Fruit fly (Drosophila melanogaster) whole organism, embryonic: ENCODE results near the gene trbd.

Experiments
- Awh ChIP-seq: fragments of 200-800 bp; sonication (Bioruptor generic); IDR thresholded peaks from 2 replicates; pipeline ENCODE4, ENCODE4 v1.3.6; 2022; ENCODE audit warnings: missing biosample characterization, missing genetic modification characterization
- B-H1 ChIP-seq: fragments of 200-800 bp; sonication (Bioruptor generic); IDR thresholded peaks from 3 replicates; pipeline ENCODE4 v1.3.6; 2022; ENCODE audit warnings: missing biosample characterization, missing genetic modification characterization
- CG10462 ChIP-seq: fragments of 200-800 bp; sonication (Bioruptor generic); optimal IDR thresholded peaks from 2 replicates; lab custom pipeline; 2016; ENCODE audit warnings: missing biosample characterization, missing genetic modification characterization
- CG10979 ChIP-seq: fragments of 200-800 bp; sonication (Bioruptor generic); optimal IDR thresholded peaks from 2 replicates; lab custom pipeline; 2018; ENCODE audit warnings: missing biosample characterization, mild to moderate bottlenecking, missing genetic modification characterization, moderate library complexity
- CG11456 ChIP-seq: fragments of 200-800 bp; sonication (Bioruptor generic); IDR thresholded peaks from 3 replicates; pipeline ENCODE4 v1.3.6; 2022; ENCODE audit warnings: missing biosample characterization, missing genetic modification characterization
- CG12744 ChIP-seq: fragments of 200-800 bp; sonication (Bioruptor generic); optimal IDR thresholded peaks from 2 replicates; lab custom pipeline; 2016; ENCODE audit warnings: missing biosample characterization, missing genetic modification characterization
- CG13287 ChIP-seq: fragments of 200-800 bp; sonication (Bioruptor generic); IDR thresholded peaks from 2 replicates; pipeline ENCODE4 v1.3.6; 2022; ENCODE audit warnings: missing biosample characterization, missing genetic modification characterization; ENCODE audit not compliant: partially characterized antibody
- CG13296 ChIP-seq: fragments of 200-800 bp; sonication (Bioruptor generic); optimal IDR thresholded peaks from 3 replicates; lab custom pipeline; 2018; ENCODE audit warnings: missing biosample characterization, mild to moderate bottlenecking, missing genetic modification characterization
- CG13424 ChIP-seq: fragments of 200-800 bp; sonication (Bioruptor generic); optimal IDR thresholded peaks from 2 replicates; lab custom pipeline; 2019; ENCODE audit warnings: missing biosample characterization, mild to moderate bottlenecking, missing genetic modification characterization, moderate library complexity
- CG13624 ChIP-seq: fragments of 200-800 bp; sonication (Bioruptor generic); optimal IDR thresholded peaks from 2 replicates; lab custom pipeline; 2016; ENCODE audit warnings: missing biosample characterization, missing genetic modification characterization
- CG14710 ChIP-seq: fragments of 200-800 bp; sonication (Bioruptor generic); optimal IDR thresholded peaks from 3 replicates; lab custom pipeline; 2019; ENCODE audit warnings: missing biosample characterization, mild to moderate bottlenecking, missing genetic modification characterization, moderate library complexity
- CG18764 ChIP-seq: fragments of 200-800 bp; sonication (Bioruptor generic); optimal IDR thresholded peaks from 3 replicates; lab custom pipeline; 2016; ENCODE audit warnings: missing biosample characterization, missing genetic modification characterization
- CG2199 ChIP-seq: fragments of 200-800 bp; sonication (Bioruptor generic); IDR thresholded peaks from 3 replicates; pipeline ENCODE4 v1.3.6; 2022; ENCODE audit warnings: missing biosample characterization, missing genetic modification characterization
- CG30020 ChIP-seq: fragments of 200-800 bp; optimal IDR thresholded peaks from 2 replicates; lab custom pipeline; 2019; ENCODE audit warnings: missing biosample characterization, mild to moderate bottlenecking, missing genetic modification characterization, moderate library complexity
- CG6791 ChIP-seq: fragments of 200-800 bp; sonication (Bioruptor generic); IDR thresholded peaks from 3 replicates; pipeline ENCODE4 v1.3.6; 2022; ENCODE audit warnings: missing biosample characterization, missing genetic modification characterization; ENCODE audit not compliant: partially characterized antibody
- CG8359 ChIP-seq: fragments of 200-800 bp; sonication (Bioruptor generic); optimal IDR thresholded peaks from 2 replicates; lab custom pipeline; 2017; ENCODE audit warnings: missing biosample characterization, mild to moderate bottlenecking, missing genetic modification characterization, borderline replicate concordance
- CG9727 ChIP-seq: fragments of 200-800 bp; sonication (Bioruptor generic); optimal IDR thresholded peaks from 3 replicates; lab custom pipeline; 2017; ENCODE audit warnings: missing biosample characterization, mild to moderate bottlenecking, missing genetic modification characterization
- CTCF ChIP-seq: fragments of 200-800 bp; sonication (Bioruptor generic); optimal IDR thresholded peaks from 2 replicates; lab custom pipeline; 2017; ENCODE audit warnings: missing biosample characterization, mild to moderate bottlenecking, missing genetic modification characterization, moderate library complexity
- Dp ChIP-seq: fragments of 200-800 bp; sonication (Bioruptor generic); optimal IDR thresholded peaks from 2 replicates; lab custom pipeline; 2018; ENCODE audit warnings: missing biosample characterization, mild to moderate bottlenecking, missing genetic modification characterization, moderate library complexity
- Elba2 ChIP-seq: fragments of 200-800 bp; sonication (Bioruptor generic); optimal IDR thresholded peaks from 3 replicates; lab custom pipeline; 2016; ENCODE audit warnings: missing biosample characterization, missing genetic modification characterization
- Ets97D ChIP-seq: fragments of 200-800 bp; sonication (Bioruptor generic); optimal IDR thresholded peaks from 3 replicates; lab custom pipeline; 2016; ENCODE audit warnings: missing biosample characterization, missing genetic modification characterization
- H15 ChIP-seq: fragments of 200-800 bp; sonication (Bioruptor generic); IDR thresholded peaks from 3 replicates; pipeline ENCODE4 v1.3.6; 2022; ENCODE audit warnings: missing biosample characterization, missing genetic modification characterization
- Hand ChIP-seq: fragments of 200-800 bp; sonication (Bioruptor generic); optimal IDR thresholded peaks from 2 replicates; lab custom pipeline; 2017; ENCODE audit warnings: mild to moderate bottlenecking, missing biosample characterization, missing genetic modification reagents, missing genetic modification characterization
- Med ChIP-seq: fragments of 200-800 bp; sonication (Bioruptor generic); peaks from one replicate; lab custom pipeline; 2016; ENCODE audit warnings: missing biosample characterization, missing genetic modification characterization, mild to moderate bottlenecking, inconsistent platforms, moderate library complexity
- PHDP ChIP-seq: fragments of 200-800 bp; sonication (Bioruptor generic); optimal IDR thresholded peaks from 3 replicates; lab custom pipeline; 2018; ENCODE audit warnings: missing biosample characterization, mild to moderate bottlenecking, missing genetic modification characterization, moderate library complexity
- Poxn ChIP-seq: fragments of 200-800 bp; sonication (Bioruptor generic); IDR thresholded peaks from 2 replicates; pipeline ENCODE4 v1.3.6; 2022; ENCODE audit warnings: missing biosample characterization, missing genetic modification characterization
- ab ChIP-seq: fragments of 200-800 bp; sonication (Bioruptor generic); optimal IDR thresholded peaks from 2 replicates; lab custom pipeline; 2016; ENCODE audit warnings: missing biosample characterization, missing genetic modification characterization
- ash1 ChIP-seq: fragments of 200-800 bp; sonication (Bioruptor generic); optimal IDR thresholded peaks from 2 replicates; lab custom pipeline; 2018; ENCODE audit warnings: missing biosample characterization, mild to moderate bottlenecking, missing genetic modification characterization
- cg ChIP-seq: fragments of 200-800 bp; sonication (Bioruptor generic); optimal IDR thresholded peaks from 3 replicates; lab custom pipeline; 2019; ENCODE audit warnings: missing biosample characterization, mild to moderate bottlenecking, missing genetic modification characterization, moderate library complexity
- dmrt99B ChIP-seq: fragments of 200-800 bp; sonication (Bioruptor generic); optimal IDR thresholded peaks from 2 replicates; lab custom pipeline; 2018; ENCODE audit warnings: missing biosample characterization, mild to moderate bottlenecking, missing genetic modification characterization, moderate library complexity
- ewg ChIP-seq: fragments of 200-800 bp; sonication (Bioruptor generic); optimal IDR thresholded peaks from 3 replicates; lab custom pipeline; 2017; ENCODE audit warnings: mild to moderate bottlenecking, missing biosample characterization, missing genetic modification reagents, missing genetic modification characterization
- fd102C ChIP-seq: fragments of 200-800 bp; sonication (Bioruptor generic); optimal IDR thresholded peaks from 2 replicates; lab custom pipeline; 2018; ENCODE audit warnings: missing biosample characterization, mild to moderate bottlenecking, missing genetic modification characterization, moderate library complexity
- gem ChIP-seq: fragments of 200-800 bp; sonication (Bioruptor generic); optimal IDR thresholded peaks from 2 replicates; lab custom pipeline; 2019; ENCODE audit warnings: missing biosample characterization, mild to moderate bottlenecking, missing genetic modification characterization, moderate library complexity
- gsb-n ChIP-seq: fragments of 200-800 bp; sonication (Bioruptor generic); optimal IDR thresholded peaks from 3 replicates; lab custom pipeline; 2018; ENCODE audit warnings: missing biosample characterization, mild to moderate bottlenecking, missing genetic modification characterization
- ind ChIP-seq: fragments of 200-800 bp; sonication (Bioruptor generic); optimal IDR thresholded peaks from 3 replicates; lab custom pipeline; 2016; ENCODE audit warnings: missing biosample characterization, missing genetic modification characterization
- mld ChIP-seq: fragments of 200-800 bp; sonication (Bioruptor generic); IDR thresholded peaks from 3 replicates; pipeline ENCODE4 v1.3.6; 2022; ENCODE audit warnings: missing biosample characterization, missing genetic modification characterization; ENCODE audit not compliant: partially characterized antibody
- pfk ChIP-seq: fragments of 200-800 bp; sonication (Bioruptor generic); optimal IDR thresholded peaks from 2 replicates; lab custom pipeline; 2018; ENCODE audit warnings: missing biosample characterization, mild to moderate bottlenecking, missing genetic modification characterization, moderate library complexity
- phol ChIP-seq: fragments of 200-800 bp; sonication (Bioruptor generic); optimal IDR thresholded peaks from 3 replicates; lab custom pipeline; 2018; ENCODE audit warnings: missing biosample characterization, mild to moderate bottlenecking, missing genetic modification characterization, moderate library complexity
- ro ChIP-seq: fragments of 200-800 bp; sonication (Bioruptor generic); IDR thresholded peaks from 2 replicates; pipeline ENCODE4 v1.3.6; 2022; ENCODE audit warnings: missing biosample characterization, missing genetic modification characterization
- sens ChIP-seq: fragments of 200-800 bp; sonication (Bioruptor generic); peaks from one replicate; lab custom pipeline; 2016; ENCODE audit warnings: missing biosample characterization, missing genetic modification characterization
- seq ChIP-seq: fragments of 200-800 bp; sonication (Bioruptor generic); IDR thresholded peaks from 2 replicates; pipeline ENCODE4 v1.3.6; 2022; ENCODE audit warnings: missing biosample characterization, missing genetic modification characterization
- sug ChIP-seq: fragments of 200-800 bp; optimal IDR thresholded peaks from 2 replicates; lab custom pipeline; 2019; ENCODE audit warnings: missing biosample characterization, mild to moderate bottlenecking, missing genetic modification characterization, moderate library complexity
- twi ChIP-seq: fragments of 200-800 bp; optimal IDR thresholded peaks from 2 replicates; lab custom pipeline; 2019; ENCODE audit warnings: missing biosample characterization, mild to moderate bottlenecking, missing genetic modification characterization, moderate library complexity
- vnd ChIP-seq: fragments of 200-800 bp; sonication (Bioruptor generic); IDR thresholded peaks from 3 replicates; pipeline ENCODE4 v1.3.6; 2022; ENCODE audit warnings: missing biosample characterization, missing genetic modification characterization; ENCODE audit not compliant: partially characterized antibody

Gene trbd

DNA sequence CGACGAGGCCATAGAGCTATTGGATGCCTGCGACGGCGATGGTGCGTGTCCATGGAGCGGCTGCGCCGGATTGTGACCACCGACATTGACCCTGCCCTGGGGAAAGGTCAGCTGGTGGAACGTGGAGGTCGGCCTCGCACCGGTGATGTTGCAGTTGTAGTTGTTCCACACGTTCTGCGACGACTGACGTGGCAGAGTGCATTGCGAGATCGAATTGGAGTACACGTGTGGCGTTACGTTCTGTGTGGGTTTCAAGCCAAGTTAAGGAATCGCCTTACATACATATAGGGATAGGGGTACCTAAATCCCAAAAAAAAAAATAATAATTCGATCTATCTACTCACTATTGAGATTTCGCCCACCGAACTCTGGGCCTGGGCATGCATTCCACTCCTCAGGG is 24.3 kb upstream of the trbd start:
- TF ChIP-seq CG11456 (GFP tag; lab: Robert Waterston, UW): no peak
- peak; percentile 26 for TF ChIP-seq sens (GFP tag; lab: Kevin White, UChicago)
- TF ChIP-seq dmrt99B (tag; lab: Kevin White, UChicago): no peak
- TF ChIP-seq Med: peak; percentile 58

dm6 chr3R:9733150-9733549 is 22.3 kb upstream of the trbd start, which contains the start of gene alphaTub85E:
TSS of gene alphaTub85E (minus strand) at chr3R:9733250.
- TF ChIP-seq CG2199 (GFP tag; lab: Robert Waterston, UW) (0 out of 3 replicates have a peak, but pooled peaks have one; percentile 45), Med (peak; percentile 50), twi (tag; lab: Kevin White, UChicago) (peak; percentile 20), ro (GFP tag; lab: Robert Waterston, UW) (no peak)

DNA sequence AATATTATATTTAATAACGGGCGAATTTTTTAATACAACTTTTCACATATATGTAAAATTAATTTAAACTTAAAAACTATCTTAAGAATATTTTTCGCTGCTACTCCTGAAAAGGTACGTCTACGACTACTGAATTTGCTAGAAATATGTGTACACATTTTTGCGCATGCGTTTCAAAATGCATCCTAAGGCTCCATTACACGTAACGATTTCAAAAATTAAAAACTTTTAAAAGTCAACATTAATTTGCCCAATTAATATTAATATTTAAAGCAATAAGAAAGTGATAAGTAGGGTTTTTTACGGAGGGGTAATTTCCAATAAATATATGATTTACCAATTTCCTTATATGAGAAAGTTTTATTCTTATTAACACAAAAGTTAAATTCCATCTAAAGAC is 19.9 kb upstream of the trbd start, which contains the start of gene FoxP:
Gene FoxP (minus strand): TSS at position 89 of the 400 bp plus-strand sequence.
- TF ChIP-seq CG14710 (tag; lab: Kevin White, UChicago) (peak; percentile 25), phol (tag; lab: Kevin White, UChicago) (peak; percentile 24), CG30020 (tag; lab: Kevin White, UChicago) (peak; percentile 62), CG10979 (tag; lab: Kevin White, UChicago) (peak; percentile 24), CG13424 (tag; lab: Kevin White, UChicago) (peak; percentile 47), pfk (GFP tag; lab: Kevin White, UChicago) (no peak), ewg (GFP tag; lab: Kevin White, UChicago) (peak; percentile 88), sug (no peak), PHDP (tag; lab: Kevin White, UChicago) (peak; percentile 19), CG18764 (GFP tag; lab: Kevin White, UChicago) (peak; percentile 61), gem (tag; lab: Kevin White, UChicago) (peak; percentile 46), fd102C (GFP tag; lab: Kevin White, UChicago) (no peak), seq (GFP tag; lab: Robert Waterston, UW) (no peak)

- TF ChIP-seq ab (GFP tag; lab: Kevin White, UChicago): no peak
- no peak for TF ChIP-seq B-H1
- peak; percentile 87 for TF ChIP-seq CG13287 (GFP tag; lab: Robert Waterston, UW)
- TF ChIP-seq Poxn (GFP tag; lab: Robert Waterston, UW): no peak
- TF ChIP-seq CG8359 (GFP tag; lab: Kevin White, UChicago): no peak
- TF ChIP-seq seq (GFP tag; lab: Robert Waterston, UW): no peak
- TF ChIP-seq vnd (GFP tag; lab: Robert Waterston, UW): peak; percentile 67; the same call in 2 of the 3 replicates
- peak; percentile 57 for TF ChIP-seq Dp (GFP tag; lab: Kevin White, UChicago)
- peak; percentile 51 for TF ChIP-seq Ets97D
- TF ChIP-seq CG12744 (GFP tag; lab: Kevin White, UChicago): no peak
- no peak for TF ChIP-seq CG10462 (GFP tag; lab: Kevin White, UChicago)
- no peak for TF ChIP-seq gsb-n
- TF ChIP-seq Awh (GFP tag; lab: Robert Waterston, UW): no peak
- TF ChIP-seq CTCF (GFP tag; lab: Kevin White, UChicago): peak; percentile 34
- no peak for TF ChIP-seq Elba2 (GFP tag; lab: Kevin White, UChicago)
- no peak for TF ChIP-seq ind
- TF ChIP-seq H15 (GFP tag; lab: Robert Waterston, UW): no peak
- TF ChIP-seq ash1 (GFP tag; lab: Kevin White, UChicago): no peak
- peak; percentile 88 for TF ChIP-seq CG6791 (GFP tag; lab: Robert Waterston, UW)
- no peak for TF ChIP-seq Hand (GFP tag; lab: Kevin White, UChicago)
- TF ChIP-seq CG9727: no peak
- no peak for TF ChIP-seq CG13296 (GFP tag; lab: Kevin White, UChicago)
- TF ChIP-seq CG13624: peak; percentile 19
- peak; percentile 98 for TF ChIP-seq cg
- TF ChIP-seq mld (GFP tag; lab: Robert Waterston, UW): peak; percentile 35; the same call in 2 of the 3 replicates
Measured at dm6 chr3R:9725121-9725956, 14.5 kb upstream of the trbd start, which contains the start of gene hyd. TSS of gene hyd (minus strand) at chr3R:9725615.
